Worm (Caenorhabditis elegans) whole organism, L4 larva: ENCODE measurements around the gene tiar-2.

ENCODE experiments used
- F10B5.3 ChIP-seq: sonication (generic microtip); optimal IDR thresholded peaks from 2 replicates; lab custom pipeline; 2016; ENCODE audit warnings: mild to moderate bottlenecking, missing genetic modification characterization, missing compliant biosample characterization
- F37D6.2 ChIP-seq: sonication (generic microtip); optimal IDR thresholded peaks from 2 replicates; lab custom pipeline; 2016; ENCODE audit warnings: mild to moderate bottlenecking, missing genetic modification characterization, missing compliant biosample characterization
- F44E2.7 ChIP-seq: fragments of 200-800 bp; sonication (Bioruptor generic); IDR thresholded peaks from 2 replicates; pipeline ENCODE4 v2.1.2; 2022; ENCODE audit warnings: missing genetic modification characterization, missing compliant biosample characterization
- Y105C5A.15 ChIP-seq: fragments of 200-800 bp; sonication (Bioruptor generic); IDR thresholded peaks from 2 replicates; pipeline ENCODE4 v1.3.6; 2022; ENCODE audit warnings: missing genetic modification characterization, missing compliant biosample characterization
- aha-1 ChIP-seq: fragments of 150-350 bp; peaks from one replicate; lab custom pipeline; 2014; ENCODE audit warnings: missing biosample characterization, missing genetic modification characterization
- ceh-28 ChIP-seq: fragments of 150-350 bp; optimal IDR thresholded peaks from 2 replicates; lab custom pipeline; 2014; ENCODE audit warnings: missing biosample characterization, missing genetic modification reagents, missing genetic modification characterization
- ceh-32 ChIP-seq: sonication (generic microtip); optimal IDR thresholded peaks from 2 replicates; lab custom pipeline; 2016; ENCODE audit warnings: mild to moderate bottlenecking, missing genetic modification characterization, missing compliant biosample characterization; ENCODE audit not compliant: poor library complexity
- ces-1 ChIP-seq: fragments of 150-350 bp; sonication (generic microtip); optimal IDR thresholded peaks from 4 replicates; lab custom pipeline; 2014; ENCODE audit warnings: missing biosample characterization, missing genetic modification reagents, missing genetic modification characterization
- daf-16 ChIP-seq, 3 experiments: sonication (generic microtip); optimal IDR thresholded peaks; 2 replicates each; lab custom pipeline; 2016 to 2017; ENCODE audit warnings: missing genetic modification characterization in 3 of 3, missing genetic modification reagents in 3 of 3, mild to moderate bottlenecking in 2 of 3, missing compliant biosample characterization in 2 of 3, missing biosample characterization in 1 of 3, moderate library complexity in 1 of 3
- daf-8 ChIP-seq: fragments of 200-800 bp; sonication (Bioruptor generic); IDR thresholded peaks from 2 replicates; pipeline ENCODE4 v1.3.6; 2022; ENCODE audit warnings: missing genetic modification characterization, missing compliant biosample characterization
- dmd-8 ChIP-seq: fragments of 200-800 bp; sonication (Bioruptor generic); IDR thresholded peaks from 2 replicates; pipeline ENCODE4 v1.3.6; 2022; ENCODE audit warnings: missing genetic modification characterization, missing compliant biosample characterization
- dmd-9 ChIP-seq: fragments of 200-800 bp; sonication (Bioruptor generic); IDR thresholded peaks from 2 replicates; pipeline ENCODE4 v1.3.6; 2022; ENCODE audit warnings: missing genetic modification reagents, missing genetic modification characterization, missing compliant biosample characterization
- egl-27 ChIP-seq: sonication (generic microtip); optimal IDR thresholded peaks from 3 replicates; lab custom pipeline; 2017; ENCODE audit warnings: missing biosample characterization, missing genetic modification reagents, missing genetic modification characterization
- gei-8 ChIP-seq: fragments of 200-800 bp; sonication (Bioruptor generic); optimal IDR thresholded peaks from 2 replicates; lab custom pipeline; 2018; ENCODE audit warnings: mild to moderate bottlenecking, missing genetic modification characterization, missing compliant biosample characterization
- hif-1 ChIP-seq, 2 experiments: sonication (generic microtip); optimal IDR thresholded peaks; 2 replicates each; lab custom pipeline; 2016 to 2017; ENCODE audit warnings: missing compliant biosample characterization in 2 of 2, missing genetic modification characterization in 2 of 2, missing genetic modification reagents in 2 of 2, missing genotype in 2 of 2, mild to moderate bottlenecking in 1 of 2
- hmg-1.1 ChIP-seq: fragments of 200-800 bp; sonication (Bioruptor generic); IDR thresholded peaks from 2 replicates; pipeline ENCODE4 v1.3.6; 2022; ENCODE audit warnings: missing genetic modification reagents, missing genetic modification characterization, missing compliant biosample characterization
- lin-1 ChIP-seq: fragments of 200-800 bp; sonication (Bioruptor generic); IDR thresholded peaks from 2 replicates; pipeline ENCODE4 v1.3.6; 2022; ENCODE audit warnings: missing genetic modification reagents, missing genetic modification characterization, missing compliant biosample characterization
- lin-13 ChIP-seq: fragments of 150-350 bp; optimal IDR thresholded peaks from 2 replicates; lab custom pipeline; 2014; ENCODE audit warnings: missing biosample characterization, missing genetic modification reagents, missing genetic modification characterization
- lin-15B ChIP-seq: fragments of 150-350 bp; sonication (generic microtip); optimal IDR thresholded peaks from 3 replicates; lab custom pipeline; 2014; ENCODE audit warnings: missing biosample characterization, missing genetic modification characterization
- lin-38 ChIP-seq: fragments of 200-800 bp; sonication (Bioruptor generic); IDR thresholded peaks from 2 replicates; pipeline ENCODE4 v1.3.6; 2022; ENCODE audit warnings: missing genetic modification reagents, missing genetic modification characterization, missing compliant biosample characterization
- lir-3 ChIP-seq: sonication (generic microtip); optimal IDR thresholded peaks from 2 replicates; lab custom pipeline; 2016; ENCODE audit warnings: mild to moderate bottlenecking, missing genetic modification characterization, missing compliant biosample characterization
- mdl-1 ChIP-seq, 2 experiments: fragments of 150-350 bp in 1 of 2; sonication (generic microtip) in 1 of 2; optimal IDR thresholded peaks; 2 replicates each; lab custom pipeline; 2014 to 2017; ENCODE audit warnings: missing biosample characterization in 2 of 2, missing genetic modification characterization in 2 of 2
- mep-1 ChIP-seq: fragments of 150-350 bp; sonication (generic microtip); optimal IDR thresholded peaks from 3 replicates; lab custom pipeline; 2014; ENCODE audit warnings: missing biosample characterization, missing genetic modification characterization
- mxl-2 ChIP-seq: fragments of 200-800 bp; sonication (Bioruptor generic); conservative IDR thresholded peaks from 2 replicates; pipeline ENCODE4 v1.3.6; 2022; ENCODE audit warnings: missing genetic modification reagents, missing genetic modification characterization, missing compliant biosample characterization
- mxl-3 ChIP-seq: fragments of 200-800 bp; sonication (Bioruptor generic); optimal IDR thresholded peaks from 2 replicates; lab custom pipeline; 2018; ENCODE audit warnings: mild to moderate bottlenecking, missing genetic modification characterization, missing compliant biosample characterization
- nhr-10 ChIP-seq: fragments of 150-350 bp; optimal IDR thresholded peaks from 2 replicates; lab custom pipeline; 2014; ENCODE audit warnings: missing biosample characterization, missing genetic modification characterization
- nhr-102 ChIP-seq: sonication (generic microtip); optimal IDR thresholded peaks from 2 replicates; lab custom pipeline; 2016; ENCODE audit warnings: mild to moderate bottlenecking, missing genetic modification characterization, moderate library complexity, missing compliant biosample characterization
- nhr-111 ChIP-seq: fragments of 200-800 bp; sonication (Bioruptor generic); optimal IDR thresholded peaks from 2 replicates; lab custom pipeline; 2018; ENCODE audit warnings: mild to moderate bottlenecking, missing genetic modification characterization, missing compliant biosample characterization
- nhr-42 ChIP-seq: fragments of 200-800 bp; sonication (Bioruptor generic); IDR thresholded peaks from 2 replicates; pipeline ENCODE4 v1.3.6; 2022; ENCODE audit warnings: missing genetic modification characterization, missing compliant biosample characterization
- nhr-6 ChIP-seq: fragments of 150-350 bp; optimal IDR thresholded peaks from 2 replicates; lab custom pipeline; 2014; ENCODE audit warnings: missing biosample characterization, missing genetic modification characterization
- pha-4 ChIP-seq, 2 experiments: fragments of 150-350 bp in 1 of 2; fragments of 200-800 bp in 1 of 2; sonication (Bioruptor generic) in 1 of 2; IDR thresholded peaks in 1 of 2; optimal IDR thresholded peaks in 1 of 2; 2 replicates each; pipeline versions ENCODE4 v1.3.6 to Lab custom; 2014 to 2022; ENCODE audit warnings: missing genetic modification characterization in 2 of 2, missing genetic modification reagents in 2 of 2, missing biosample characterization in 1 of 2, missing compliant biosample characterization in 1 of 2
- php-3 ChIP-seq: fragments of 200-800 bp; sonication (Bioruptor generic); IDR thresholded peaks from 2 replicates; pipeline ENCODE4 v1.3.6; 2022; ENCODE audit warnings: missing genetic modification reagents, missing genetic modification characterization, missing compliant biosample characterization
- saeg-2 ChIP-seq: fragments of 200-800 bp; sonication (Bioruptor generic); IDR thresholded peaks from 2 replicates; pipeline ENCODE4 v1.3.6; 2022; ENCODE audit warnings: missing genetic modification reagents, missing genetic modification characterization, missing compliant biosample characterization
- snpc-1.2 ChIP-seq: fragments of 200-800 bp; sonication (Bioruptor generic); IDR thresholded peaks from 2 replicates; pipeline ENCODE4 v1.3.6; 2022; ENCODE audit warnings: missing genetic modification reagents, missing genetic modification characterization, missing compliant biosample characterization
- unc-62 ChIP-seq, 3 experiments: fragments of 150-350 bp in 1 of 3; sonication (generic microtip); optimal IDR thresholded peaks in 2 of 3; peaks in 1 of 3; 1 replicate in 1 of 3; 2 replicates in 2 of 3; lab custom pipeline; 2014 to 2017; ENCODE audit warnings: missing biosample characterization in 3 of 3, missing genetic modification characterization in 3 of 3, missing genetic modification reagents in 3 of 3, missing genotype in 1 of 3
- zip-11 ChIP-seq: fragments of 200-800 bp; sonication (Bioruptor generic); IDR thresholded peaks from 2 replicates; pipeline ENCODE4 v1.3.6; 2022; ENCODE audit warnings: missing genetic modification characterization, missing compliant biosample characterization

Gene tiar-2

ce11 chrII:12764476-12764875 lies 4.0 kb upstream of the tiar-2 start:
- TF ChIP-seq unc-62 (GFP tag; optimal IDR thresholded peaks at IDR 0.05 in 1 of 2; lab: Kevin White, UChicago) (peak in 1 of 2 experiments; percentile 77), unc-62 (tag; optimal IDR thresholded peaks at IDR 0.05; lab: Kevin White, UChicago) (no peak), ces-1 (GFP tag; lab: Kevin White, UChicago) (no peak)

- TF ChIP-seq dmd-8 (GFP tag; lab: Robert Waterston, UW) (no peak), mdl-1 (tag; optimal IDR thresholded peaks at IDR 0.05; lab: Kevin White, UChicago) (no peak), hif-1 (tag; optimal IDR thresholded peaks at IDR 0.05; lab: Kevin White, UChicago) (no peak), daf-16 (GFP tag; optimal IDR thresholded peaks at IDR 0.05; lab: Kevin White, UChicago) (no peak), daf-16 (tag; optimal IDR thresholded peaks at IDR 0.05; lab: Kevin White, UChicago) (peak; percentile 22), nhr-42 (GFP tag; lab: Robert Waterston, UW) (0 out of 2 replicates have a peak, but pooled peaks have one; percentile 41), daf-8 (GFP tag; lab: Robert Waterston, UW) (no peak), lir-3 (tag; lab: Kevin White, UChicago) (no peak), mxl-3 (GFP tag; lab: Kevin White, UChicago) (no peak), lin-13 (GFP tag; lab: Kevin White, UChicago) (no peak), nhr-111 (no peak), F10B5.3 (tag; lab: Kevin White, UChicago) (peak; percentile 42), saeg-2 (GFP tag; lab: Robert Waterston, UW) (no peak), lin-15B (tag; lab: Kevin White, UChicago) (no peak), php-3 (GFP tag; lab: Robert Waterston, UW) (no peak), aha-1 (no peak), snpc-1.2 (GFP tag; lab: Robert Waterston, UW) (0 out of 2 replicates have a peak, but pooled peaks have one; percentile 26), Y105C5A.15 (GFP tag; lab: Robert Waterston, UW) (no peak), gei-8 (GFP tag; lab: Kevin White, UChicago) (no peak), nhr-102 (tag; lab: Kevin White, UChicago) (peak; percentile 40), F37D6.2 (no peak), ceh-32 (tag; lab: Kevin White, UChicago) (no peak), zip-11 (GFP tag; lab: Robert Waterston, UW) (no peak), mep-1 (no peak), lin-1 (no peak), nhr-6 (no peak), pha-4 (GFP tag; IDR thresholded peaks at IDR 0.05; lab: Robert Waterston, UW) (0 out of 2 replicates have a peak, but pooled peaks have one; percentile 26), pha-4 (tag; optimal IDR thresholded peaks at IDR 0.05; lab: Kevin White, UChicago) (no peak), hmg-1.1 (GFP tag; lab: Robert Waterston, UW) (no peak), ces-1 (GFP tag; lab: Kevin White, UChicago) (no peak), ceh-28 (tag; lab: Kevin White, UChicago) (peak; percentile 87), lin-38 (GFP tag; lab: Robert Waterston, UW) (peak; percentile 71), dmd-9 (GFP tag; lab: Robert Waterston, UW) (no peak), nhr-10 (tag; lab: Kevin White, UChicago) (no peak), mxl-2 (GFP tag; lab: Robert Waterston, UW) (no peak), F44E2.7 (GFP tag; lab: Robert Waterston, UW) (no peak), egl-27 (tag; lab: Kevin White, UChicago) (no peak)
Measured at ce11 chrII:12766443-12767188, 1.9 kb upstream of the tiar-2 start.
